Fruit fly (Drosophila melanogaster) whole organism, embryonic: ENCODE data around the gene Ykt6.

Source experiments
- B-H2 ChIP-seq: fragments of 200-800 bp; sonication (Bioruptor generic); optimal IDR thresholded peaks from 2 replicates; lab custom pipeline; 2018; ENCODE audit warnings: missing biosample characterization, mild to moderate bottlenecking, missing genetic modification characterization
- CG11560 ChIP-seq: fragments of 200-800 bp; sonication (Bioruptor generic); IDR thresholded peaks from 3 replicates; pipeline ENCODE4 v1.3.6; 2022; ENCODE audit warnings: missing biosample characterization, missing genetic modification characterization
- CG12104 ChIP-seq: fragments of 200-800 bp; sonication (Bioruptor generic); optimal IDR thresholded peaks from 3 replicates; lab custom pipeline; 2016; ENCODE audit warnings: missing biosample characterization, missing genetic modification characterization
- CG12219 ChIP-seq: fragments of 200-800 bp; sonication (Bioruptor generic); optimal IDR thresholded peaks from 3 replicates; lab custom pipeline; 2018; ENCODE audit warnings: missing biosample characterization, mild to moderate bottlenecking, missing genetic modification characterization
- CG12769 ChIP-seq: fragments of 200-800 bp; sonication (Bioruptor generic); optimal IDR thresholded peaks from 2 replicates; lab custom pipeline; 2019; ENCODE audit warnings: missing biosample characterization, mild to moderate bottlenecking, missing genetic modification characterization, moderate library complexity
- CG13624 ChIP-seq: fragments of 200-800 bp; sonication (Bioruptor generic); optimal IDR thresholded peaks from 2 replicates; lab custom pipeline; 2016; ENCODE audit warnings: missing biosample characterization, missing genetic modification characterization
- CG1603 ChIP-seq: fragments of 200-800 bp; sonication (Bioruptor generic); optimal IDR thresholded peaks from 2 replicates; lab custom pipeline; 2019; ENCODE audit warnings: missing biosample characterization, mild to moderate bottlenecking, missing genetic modification characterization, moderate library complexity
- CG16815 ChIP-seq: fragments of 200-800 bp; sonication (Bioruptor generic); optimal IDR thresholded peaks from 3 replicates; lab custom pipeline; 2017; ENCODE audit warnings: missing biosample characterization, mild to moderate bottlenecking, missing genetic modification characterization
- CG17568 ChIP-seq: fragments of 200-800 bp; sonication (Bioruptor generic); optimal IDR thresholded peaks from 2 replicates; lab custom pipeline; 2018; ENCODE audit warnings: missing biosample characterization, mild to moderate bottlenecking, missing genetic modification characterization, moderate library complexity
- CG17612 ChIP-seq: fragments of 200-800 bp; sonication (Bioruptor generic); IDR thresholded peaks from 2 replicates; pipeline ENCODE4 v1.3.6; 2022; ENCODE audit warnings: missing biosample characterization, missing genetic modification characterization
- CG2120 ChIP-seq: fragments of 200-800 bp; sonication (Bioruptor generic); optimal IDR thresholded peaks from 3 replicates; lab custom pipeline; 2016; ENCODE audit warnings: missing biosample characterization, missing genetic modification characterization
- CG3065 ChIP-seq: fragments of 200-800 bp; sonication (Bioruptor generic); optimal IDR thresholded peaks from 2 replicates; lab custom pipeline; 2016; ENCODE audit warnings: missing biosample characterization, missing genetic modification characterization
- CG3407 ChIP-seq: fragments of 200-800 bp; sonication (Bioruptor generic); optimal IDR thresholded peaks from 2 replicates; lab custom pipeline; 2018; ENCODE audit warnings: missing biosample characterization, mild to moderate bottlenecking, missing genetic modification characterization
- CG6689 ChIP-seq: fragments of 200-800 bp; sonication (Bioruptor generic); IDR thresholded peaks from 2 replicates; pipeline ENCODE4 v1.3.6; 2022; ENCODE audit warnings: missing biosample characterization, missing genetic modification characterization
- CG6854 ChIP-seq: fragments of 200-800 bp; sonication (Bioruptor generic); optimal IDR thresholded peaks from 3 replicates; lab custom pipeline; 2017; ENCODE audit warnings: missing biosample characterization, mild to moderate bottlenecking, missing genetic modification characterization
- CG7556 ChIP-seq: fragments of 200-800 bp; sonication (Bioruptor generic); optimal IDR thresholded peaks from 2 replicates; lab custom pipeline; 2017; ENCODE audit warnings: missing biosample characterization, mild to moderate bottlenecking, missing genetic modification characterization
- CG8944 ChIP-seq: fragments of 200-800 bp; sonication (Bioruptor generic); optimal IDR thresholded peaks from 3 replicates; lab custom pipeline; 2016; ENCODE audit warnings: missing biosample characterization, missing genetic modification characterization
- Dref ChIP-seq: fragments of 200-800 bp; sonication (Bioruptor generic); IDR thresholded peaks from 2 replicates; pipeline ENCODE4 v1.3.6; 2022; ENCODE audit warnings: missing biosample characterization, missing genetic modification characterization
- Drgx ChIP-seq: fragments of 200-800 bp; sonication (Bioruptor generic); IDR thresholded peaks from 2 replicates; pipeline ENCODE4 v1.3.6; 2022; ENCODE audit warnings: missing biosample characterization, missing genetic modification characterization
- E2f2 ChIP-seq: fragments of 200-800 bp; sonication (Bioruptor generic); IDR thresholded peaks from 2 replicates; pipeline ENCODE4 v1.3.6; 2022; ENCODE audit warnings: missing biosample characterization, missing genetic modification characterization
- ERR ChIP-seq: fragments of 200-800 bp; sonication (Bioruptor generic); optimal IDR thresholded peaks from 2 replicates; lab custom pipeline; 2016; ENCODE audit warnings: missing biosample characterization, missing genetic modification characterization
- Ets65A ChIP-seq: fragments of 200-800 bp; sonication (Bioruptor generic); peaks from one replicate; lab custom pipeline; 2016; ENCODE audit warnings: missing biosample characterization, missing genetic modification characterization
- Ets97D ChIP-seq: fragments of 200-800 bp; sonication (Bioruptor generic); optimal IDR thresholded peaks from 3 replicates; lab custom pipeline; 2016; ENCODE audit warnings: missing biosample characterization, missing genetic modification characterization
- Fer2 ChIP-seq: fragments of 200-800 bp; sonication (Bioruptor generic); optimal IDR thresholded peaks from 2 replicates; lab custom pipeline; 2018; ENCODE audit warnings: missing biosample characterization, mild to moderate bottlenecking, missing genetic modification characterization, moderate library complexity
- Hsf ChIP-seq: fragments of 200-800 bp; sonication (Bioruptor generic); optimal IDR thresholded peaks from 3 replicates; lab custom pipeline; 2016; ENCODE audit warnings: missing biosample characterization, missing genetic modification characterization
- Myb ChIP-seq: fragments of 200-800 bp; sonication (Bioruptor generic); optimal IDR thresholded peaks from 2 replicates; lab custom pipeline; 2016; ENCODE audit warnings: missing biosample characterization, missing genetic modification characterization
- NFAT ChIP-seq: fragments of 200-800 bp; sonication (Bioruptor generic); IDR thresholded peaks from 2 replicates; pipeline ENCODE4 v1.3.6; 2022; ENCODE audit warnings: missing biosample characterization, missing genetic modification characterization
- Oaz ChIP-seq: fragments of 200-800 bp; sonication (Bioruptor generic); IDR thresholded peaks from 2 replicates; pipeline ENCODE4 v1.3.6; 2022; ENCODE audit warnings: missing biosample characterization, missing genetic modification characterization
- Opbp ChIP-seq: fragments of 200-800 bp; sonication (Bioruptor generic); IDR thresholded peaks from 3 replicates; pipeline ENCODE4 v1.3.6; 2022; ENCODE audit warnings: missing biosample characterization, missing genetic modification characterization; ENCODE audit not compliant: partially characterized antibody
- Side ChIP-seq: fragments of 200-800 bp; sonication (Bioruptor generic); optimal IDR thresholded peaks from 2 replicates; lab custom pipeline; 2016; ENCODE audit warnings: missing biosample characterization, missing genetic modification characterization
- Sin3A ChIP-seq: fragments of >200 bp; optimal IDR thresholded peaks from 2 replicates; lab custom pipeline; 2018
- Six4 ChIP-seq: fragments of 200-800 bp; sonication (Bioruptor generic); optimal IDR thresholded peaks from 2 replicates; lab custom pipeline; 2016; ENCODE audit warnings: missing biosample characterization, missing genetic modification characterization
- Sry-β ChIP-seq: fragments of 200-800 bp; sonication (Bioruptor generic); optimal IDR thresholded peaks from 2 replicates; lab custom pipeline; 2018; ENCODE audit warnings: missing biosample characterization, mild to moderate bottlenecking, missing genetic modification characterization, moderate library complexity
- Tbp ChIP-seq: fragments of >200 bp; optimal IDR thresholded peaks from 2 replicates; lab custom pipeline; 2018; ENCODE audit warnings: missing biosample characterization, missing genetic modification characterization
- Xbp1 ChIP-seq: fragments of 200-800 bp; sonication (Bioruptor generic); optimal IDR thresholded peaks from 3 replicates; lab custom pipeline; 2016; ENCODE audit warnings: missing biosample characterization, mild to moderate bottlenecking, missing genetic modification characterization
- ap ChIP-seq: fragments of 200-800 bp; sonication (Bioruptor generic); IDR thresholded peaks from 2 replicates; pipeline ENCODE4 v1.3.6; 2022; ENCODE audit warnings: missing biosample characterization, missing genetic modification characterization
- bcd ChIP-seq: fragments of 200-800 bp; sonication (Bioruptor generic); optimal IDR thresholded peaks from 2 replicates; lab custom pipeline; 2017; ENCODE audit warnings: missing biosample characterization, mild to moderate bottlenecking, missing genetic modification characterization
- chinmo ChIP-seq: fragments of 200-800 bp; sonication (Bioruptor generic); IDR thresholded peaks from 4 replicates; pipeline ENCODE4 v1.3.6; 2022; ENCODE audit warnings: missing biosample characterization, missing genetic modification characterization; ENCODE audit not compliant: partially characterized antibody
- chn ChIP-seq: fragments of 200-800 bp; sonication (Bioruptor generic); optimal IDR thresholded peaks from 2 replicates; lab custom pipeline; 2016; ENCODE audit warnings: missing biosample characterization, missing genetic modification characterization
- danr ChIP-seq: fragments of 200-800 bp; sonication (Bioruptor generic); IDR thresholded peaks from 2 replicates; pipeline ENCODE4 v1.3.6; 2022; ENCODE audit warnings: missing biosample characterization, missing genetic modification characterization
- gsb-n ChIP-seq: fragments of 200-800 bp; sonication (Bioruptor generic); optimal IDR thresholded peaks from 3 replicates; lab custom pipeline; 2018; ENCODE audit warnings: missing biosample characterization, mild to moderate bottlenecking, missing genetic modification characterization
- hb ChIP-seq: fragments of 200-800 bp; sonication (Bioruptor generic); IDR thresholded peaks from 3 replicates; pipeline ENCODE4 v1.3.6; 2022; ENCODE audit warnings: missing biosample characterization, missing genetic modification characterization; ENCODE audit not compliant: partially characterized antibody
- jigr1 ChIP-seq: fragments of 200-800 bp; sonication (Bioruptor generic); IDR thresholded peaks from 3 replicates; pipeline ENCODE4 v1.3.6; 2022; ENCODE audit warnings: missing biosample characterization, missing genetic modification characterization
- lilli ChIP-seq: fragments of 200-800 bp; sonication (Bioruptor generic); optimal IDR thresholded peaks from 3 replicates; lab custom pipeline; 2016; ENCODE audit warnings: missing biosample characterization, missing genetic modification characterization
- nerfin-2 ChIP-seq: fragments of 200-800 bp; sonication (Bioruptor generic); IDR thresholded peaks from 2 replicates; pipeline ENCODE4 v1.3.6; 2022; ENCODE audit warnings: missing biosample characterization, missing genetic modification characterization; ENCODE audit not compliant: partially characterized antibody
- repo ChIP-seq: fragments of 200-800 bp; sonication (Bioruptor generic); optimal IDR thresholded peaks from 2 replicates; lab custom pipeline; 2016; ENCODE audit warnings: missing biosample characterization, missing genetic modification characterization
- sens-2 ChIP-seq: fragments of 200-800 bp; sonication (Bioruptor generic); IDR thresholded peaks from 2 replicates; pipeline ENCODE4 v1.3.6; 2022; ENCODE audit warnings: missing biosample characterization, missing genetic modification characterization
- shn ChIP-seq: fragments of 200-800 bp; sonication (Bioruptor generic); optimal IDR thresholded peaks from 3 replicates; lab custom pipeline; 2016; ENCODE audit warnings: missing biosample characterization, missing genetic modification characterization
- tio ChIP-seq: fragments of 200-800 bp; sonication (Bioruptor generic); optimal IDR thresholded peaks from 2 replicates; lab custom pipeline; 2017; ENCODE audit warnings: missing biosample characterization, missing genetic modification characterization, inconsistent platforms
- vfl ChIP-seq: fragments of 200-800 bp; sonication (Bioruptor generic); optimal IDR thresholded peaks from 2 replicates; lab custom pipeline; 2016; ENCODE audit warnings: missing biosample characterization, missing genetic modification characterization
- zen ChIP-seq: fragments of 200-800 bp; sonication (Bioruptor generic); optimal IDR thresholded peaks from 3 replicates; lab custom pipeline; 2018; ENCODE audit warnings: missing biosample characterization, mild to moderate bottlenecking, missing genetic modification characterization, moderate library complexity
- zen2 ChIP-seq: fragments of 200-800 bp; sonication (Bioruptor generic); IDR thresholded peaks from 3 replicates; pipeline ENCODE4 v1.3.6; 2022; ENCODE audit warnings: missing biosample characterization, missing genetic modification characterization; ENCODE audit not compliant: partially characterized antibody

The Ykt6 gene

dm6 chrX:7931028-7931549 is 10.9 kb downstream of the Ykt6 start, which contains the start of gene mahe (continued):
- TF ChIP-seq Oaz (no peak), shn (GFP tag; lab: Kevin White, UChicago) (no peak), gsb-n (tag; lab: Kevin White, UChicago) (peak; percentile 18), Ets97D (GFP tag; lab: Kevin White, UChicago) (peak; percentile 21), nerfin-2 (GFP tag; lab: Robert Waterston, UW) (peak; percentile 59; the same call in 1 of the 2 replicates), Myb (GFP tag; lab: Kevin White, UChicago) (peak; percentile 10), Side (GFP tag; lab: Kevin White, UChicago) (no peak), CG3407 (GFP tag; lab: Kevin White, UChicago) (no peak), CG16815 (GFP tag; lab: Kevin White, UChicago) (no peak), ap (GFP tag; lab: Robert Waterston, UW) (no peak), zen (tag; lab: Kevin White, UChicago) (peak; percentile 37), ERR (GFP tag; lab: Kevin White, UChicago) (no peak), Ets65A (no peak), CG3065 (no peak), Tbp (no peak), CG8944 (GFP tag; lab: Kevin White, UChicago) (no peak), chn (GFP tag; lab: Kevin White, UChicago) (no peak), Dref (GFP tag; lab: Robert Waterston, UW) (peak; percentile 85), sens-2 (no peak), Fer2 (tag; lab: Kevin White, UChicago) (no peak), CG2120 (GFP tag; lab: Kevin White, UChicago) (no peak), Xbp1 (GFP tag; lab: Kevin White, UChicago) (no peak), CG12769 (no peak), CG11560 (tag; lab: Robert Waterston, UW) (no peak), CG12104 (GFP tag; lab: Kevin White, UChicago) (no peak), CG1603 (peak; percentile 29), bcd (GFP tag; lab: Kevin White, UChicago) (no peak), CG6689 (no peak), CG17612 (GFP tag; lab: Robert Waterston, UW) (no peak), Drgx (GFP tag; lab: Robert Waterston, UW) (no peak), Sin3A (lab: Kevin White, UChicago) (no peak), zen2 (GFP tag; lab: Robert Waterston, UW) (peak; percentile 61; the same call in 1 of the 3 replicates), lilli (GFP tag; lab: Kevin White, UChicago) (no peak), danr (no peak), CG13624 (GFP tag; lab: Kevin White, UChicago) (no peak), tio (GFP tag; lab: Kevin White, UChicago) (no peak), NFAT (GFP tag; lab: Robert Waterston, UW) (no peak), vfl (no peak), jigr1 (GFP tag; lab: Robert Waterston, UW) (no peak; the same call in 2 of the 3 replicates), repo (GFP tag; lab: Kevin White, UChicago) (no peak), Hsf (GFP tag; lab: Kevin White, UChicago) (no peak), hb (GFP tag; lab: Robert Waterston, UW) (peak; percentile 67; the same call in 2 of the 3 replicates), chinmo (GFP tag; lab: Robert Waterston, UW) (peak; percentile 93), CG12219 (GFP tag; lab: Kevin White, UChicago) (no peak), CG6854 (no peak), CG7556 (no peak), Sry-β (no peak), CG17568 (GFP tag; lab: Kevin White, UChicago) (peak; percentile 46), Opbp (GFP tag; lab: Robert Waterston, UW) (peak; percentile 88; the same call in 2 of the 3 replicates), B-H2 (GFP tag; lab: Kevin White, UChicago) (no peak), E2f2 (GFP tag; lab: Robert Waterston, UW) (peak; percentile 86), Six4 (GFP tag; lab: Kevin White, UChicago) (no peak)
